Fruit fly (Drosophila melanogaster) whole organism, prepupa: Measurements from ENCODE around the gene CG5177.

ENCODE experiments used
- Blimp-1 ChIP-seq: fragments of 200-800 bp; sonication (Bioruptor generic); optimal IDR thresholded peaks from 3 replicates; lab custom pipeline; 2017; ENCODE audit warnings: missing biosample characterization, missing genetic modification characterization, mild to moderate bottlenecking, moderate library complexity, missing genetic modification reagents
- CG11762 ChIP-seq: fragments of 200-800 bp; sonication (Bioruptor generic); optimal IDR thresholded peaks from 3 replicates; lab custom pipeline; 2016; ENCODE audit warnings: missing biosample characterization, missing genetic modification characterization; ENCODE audit not compliant: insufficient read depth
- CG3032 ChIP-seq: fragments of 200-800 bp; optimal IDR thresholded peaks from 2 replicates; lab custom pipeline; 2019; ENCODE audit warnings: missing biosample characterization, mild to moderate bottlenecking, missing genetic modification characterization, moderate library complexity
- CG34406 ChIP-seq: fragments of 200-800 bp; sonication (Bioruptor generic); optimal IDR thresholded peaks from 3 replicates; lab custom pipeline; 2016; ENCODE audit warnings: missing biosample characterization, missing genetic modification characterization
- CG3919 ChIP-seq: fragments of 200-800 bp; sonication (Bioruptor generic); optimal IDR thresholded peaks from 3 replicates; lab custom pipeline; 2016; ENCODE audit warnings: missing biosample characterization, missing genetic modification characterization
- CG4318 ChIP-seq: fragments of 200-800 bp; sonication (Bioruptor generic); optimal IDR thresholded peaks from 3 replicates; lab custom pipeline; 2017; ENCODE audit warnings: missing biosample characterization, mild to moderate bottlenecking, missing genetic modification characterization
- CG8632 ChIP-seq: fragments of 200-800 bp; sonication (Bioruptor generic); optimal IDR thresholded peaks from 3 replicates; lab custom pipeline; 2016; ENCODE audit warnings: missing biosample characterization, missing genetic modification characterization
- Gug ChIP-seq: fragments of 200-800 bp; sonication (Bioruptor generic); IDR thresholded peaks from 2 replicates; pipeline ENCODE4 v1.3.6; 2022; ENCODE audit warnings: missing biosample characterization, missing genetic modification characterization
- OdsH ChIP-seq: fragments of 200-800 bp; sonication (Bioruptor generic); optimal IDR thresholded peaks from 3 replicates; lab custom pipeline; 2016; ENCODE audit warnings: missing biosample characterization, missing genetic modification characterization
- Smox ChIP-seq: fragments of 200-800 bp; sonication (Bioruptor generic); optimal IDR thresholded peaks from 3 replicates; lab custom pipeline; 2016; ENCODE audit warnings: missing biosample characterization, missing genetic modification characterization
- Sox102F ChIP-seq: fragments of 200-800 bp; sonication (Bioruptor generic); optimal IDR thresholded peaks from 2 replicates; lab custom pipeline; 2016; ENCODE audit warnings: missing biosample characterization, mild to moderate bottlenecking, missing genetic modification characterization
- cyc ChIP-seq: fragments of 200-800 bp; sonication (Bioruptor generic); optimal IDR thresholded peaks from 3 replicates; lab custom pipeline; 2016; ENCODE audit warnings: missing biosample characterization, missing genetic modification characterization
- pdm3 ChIP-seq: fragments of 200-800 bp; sonication (Bioruptor generic); optimal IDR thresholded peaks from 3 replicates; lab custom pipeline; 2016; ENCODE audit warnings: missing biosample characterization, missing genetic modification characterization

- TF ChIP-seq CG4318, result no peak
- TF ChIP-seq cyc (GFP tag; lab: Kevin White, UChicago), result peak; percentile 0
- no peak for TF ChIP-seq Blimp-1 (GFP tag; lab: Kevin White, UChicago)
- TF ChIP-seq Gug, result no peak
- no peak for TF ChIP-seq CG11762
- TF ChIP-seq Smox, result peak; percentile 59
- peak; percentile 18 for TF ChIP-seq CG34406
- no peak for TF ChIP-seq CG8632
- TF ChIP-seq CG3919 (GFP tag; lab: Kevin White, UChicago), result peak; percentile 27
- TF ChIP-seq OdsH, result no peak
- TF ChIP-seq pdm3 (GFP tag; lab: Kevin White, UChicago), result peak; percentile 9
- no peak for TF ChIP-seq Sox102F (GFP tag; lab: Kevin White, UChicago)
- TF ChIP-seq CG3032 (tag; lab: Kevin White, UChicago), result peak; percentile 39
Measured at dm6 chr2L:7426326-7427066, 21.5 kb downstream of the CG5177 start, which contains the start of gene muc.
